Fruit fly (Drosophila melanogaster): ENCODE measurements around the gene CG2225.

CG2225 gene

dm6 chr2L:21624472-21624787 lies 52.9 kb downstream of the CG2225 start:
- TF ChIP-seq svp (GFP tag) (peak; percentile 27), achi (GFP tag; optimal IDR thresholded peaks at IDR 0.05) (peak; percentile 48), CG15336 (GFP tag; IDR thresholded peaks at IDR 0.05) (no peak), Eip78C (GFP tag) (no peak), CG11294 (GFP tag; IDR thresholded peaks at IDR 0.05) (no peak)

DNA sequence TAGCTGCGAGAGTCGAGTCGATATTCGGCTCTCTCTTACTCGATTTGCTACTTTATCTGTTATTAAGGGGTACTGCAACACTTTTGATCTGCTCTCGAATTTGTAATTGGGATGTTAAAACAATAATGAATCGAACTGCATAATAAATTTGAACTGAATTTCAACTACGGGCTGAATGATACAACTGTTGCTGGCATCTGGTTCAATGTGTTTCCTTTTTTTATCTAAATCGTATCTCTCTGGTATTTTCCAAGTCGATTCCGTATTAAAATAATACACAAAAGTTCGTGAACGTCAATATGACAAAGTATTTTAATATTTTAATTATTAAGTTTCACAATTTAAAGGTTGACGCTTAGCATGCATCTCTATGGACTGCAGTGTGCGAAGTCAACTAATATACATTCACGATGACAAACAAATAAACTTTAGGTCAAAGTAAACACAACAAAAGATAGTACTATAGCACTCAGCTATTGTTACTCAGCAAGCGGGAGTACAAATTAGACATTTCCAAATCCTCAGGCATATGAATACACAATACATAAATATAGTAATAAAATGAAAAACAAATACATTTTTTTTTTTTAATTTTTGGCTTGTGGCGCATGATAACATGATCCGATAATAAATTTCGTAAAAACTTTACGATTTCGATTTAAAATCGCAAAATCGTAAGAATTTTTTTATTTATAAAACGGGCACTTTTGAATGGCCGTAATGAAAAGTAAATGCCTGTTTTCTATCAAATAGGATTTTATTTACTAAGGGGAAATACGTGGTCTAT lies 53.5 kb downstream of the CG2225 start, which contains the start of gene CG2201:
TSS of gene CG2201 (minus strand) at position 396 of the 787 bp plus-strand sequence.
- TF ChIP-seq acj6 (GFP tag; optimal IDR thresholded peaks at IDR 0.05) (peak; percentile 9), CG1621 (tag; optimal IDR thresholded peaks at IDR 0.05) (no peak), CG16779 (tag; optimal IDR thresholded peaks at IDR 0.05) (peak; percentile 16), CG3032 (tag; optimal IDR thresholded peaks at IDR 0.05) (no peak), Hr38 (GFP tag; optimal IDR thresholded peaks at IDR 0.05) (no peak), fd59A (GFP tag; optimal IDR thresholded peaks at IDR 0.05) (no peak), Hr39 (GFP tag; optimal IDR thresholded peaks at IDR 0.05) (peak; percentile 40), Blimp-1 (GFP tag; optimal IDR thresholded peaks at IDR 0.05) (no peak), pdm3 (GFP tag; optimal IDR thresholded peaks at IDR 0.05) (peak; percentile 35), CG6854 (GFP tag; optimal IDR thresholded peaks at IDR 0.05) (no peak), dac (GFP tag; optimal IDR thresholded peaks at IDR 0.05) (no peak), eg (GFP tag; IDR thresholded peaks at IDR 0.05) (no peak; the same call in 2 of the 3 replicates), CG15336 (GFP tag; IDR thresholded peaks at IDR 0.05) (peak; percentile 10), CG10631 (GFP tag; optimal IDR thresholded peaks at IDR 0.05) (peak; percentile 40), achi (GFP tag; optimal IDR thresholded peaks at IDR 0.05) (no peak), CG8632 (GFP tag; optimal IDR thresholded peaks at IDR 0.05) (peak; percentile 19), CG31627 (GFP tag; optimal IDR thresholded peaks at IDR 0.05) (peak; percentile 35), CG4318 (GFP tag; optimal IDR thresholded peaks at IDR 0.05) (no peak), Smox (GFP tag; optimal IDR thresholded peaks at IDR 0.05) (peak; percentile 24), CG8319 (GFP tag; optimal IDR thresholded peaks at IDR 0.05) (no peak), CG8119 (GFP tag; IDR thresholded peaks at IDR 0.05) (peak; percentile 50; the same call in 1 of the 3 replicates), Sox15 (GFP tag; optimal IDR thresholded peaks at IDR 0.05) (no peak), svp (GFP tag) (peak; percentile 90), salr (GFP tag; optimal IDR thresholded peaks at IDR 0.05) (peak in 1 of 2 experiments; percentile 22), CG7368 (GFP tag; optimal IDR thresholded peaks at IDR 0.05) (no peak), Sox14 (GFP tag; optimal IDR thresholded peaks at IDR 0.05) (peak; percentile 30), Eip93F (GFP tag; optimal IDR thresholded peaks at IDR 0.05) (no peak), Ets96B (tag; optimal IDR thresholded peaks at IDR 0.05) (no peak), CG11902 (GFP tag; optimal IDR thresholded peaks at IDR 0.05) (no peak), fd85E (GFP tag; optimal IDR thresholded peaks at IDR 0.05) (no peak), CG32006 (GFP tag; optimal IDR thresholded peaks at IDR 0.05) (peak; percentile 56), CG6276 (GFP tag; optimal IDR thresholded peaks at IDR 0.05) (peak; percentile 15), Eip75B (GFP tag; optimal IDR thresholded peaks at IDR 0.05) (no peak), ss (GFP tag; optimal IDR thresholded peaks at IDR 0.05) (peak in 1 of 2 experiments; percentile 4), CG11294 (GFP tag; IDR thresholded peaks at IDR 0.05) (no peak), Ets21C (GFP tag; optimal IDR thresholded peaks at IDR 0.05) (peak; percentile 34), cyc (GFP tag; optimal IDR thresholded peaks at IDR 0.05) (peak; percentile 14), CG10669 (GFP tag; optimal IDR thresholded peaks at IDR 0.05) (no peak), spab (GFP tag; optimal IDR thresholded peaks at IDR 0.05) (no peak), CG6163 (GFP tag; IDR thresholded peaks at IDR 0.05) (0 out of 3 replicates have a peak, but pooled peaks have one; percentile 22), esn (GFP tag; optimal IDR thresholded peaks at IDR 0.05) (peak; percentile 55), vri (GFP tag; optimal IDR thresholded peaks at IDR 0.05) (peak; percentile 16), Met (GFP tag; optimal IDR thresholded peaks at IDR 0.05) (peak; percentile 50), Hr4 (GFP tag; optimal IDR thresholded peaks at IDR 0.05) (peak; percentile 41), CG6808 (GFP tag; optimal IDR thresholded peaks at IDR 0.05) (no peak), Gug (GFP tag; IDR thresholded peaks at IDR 0.05) (no peak), dsx (GFP tag; optimal IDR thresholded peaks at IDR 0.05; ENCODE audit: poor library complexity, severe bottlenecking) (no peak)
